Fruit fly (Drosophila melanogaster) whole organism, embryonic: ENCODE results near the gene Obp99b.
A peak's percentile ranks its signal among the peaks of the same experiment; 100 is the strongest.

Source experiments
- Asciz ChIP-seq: fragments of 200-800 bp; sonication (Bioruptor generic); optimal IDR thresholded peaks from 2 replicates; lab custom pipeline; 2017; ENCODE audit warnings: missing biosample characterization, mild to moderate bottlenecking, missing genetic modification characterization, missing genetic modification reagents
- B-H1 ChIP-seq: fragments of 200-800 bp; sonication (Bioruptor generic); IDR thresholded peaks from 3 replicates; pipeline ENCODE4 v1.3.6; 2022; ENCODE audit warnings: missing biosample characterization, missing genetic modification characterization
- CG10654 ChIP-seq: fragments of 200-800 bp; sonication (Bioruptor generic); optimal IDR thresholded peaks from 2 replicates; lab custom pipeline; 2016; ENCODE audit warnings: missing biosample characterization, missing genetic modification characterization
- CG11456 ChIP-seq: fragments of 200-800 bp; sonication (Bioruptor generic); IDR thresholded peaks from 3 replicates; pipeline ENCODE4 v1.3.6; 2022; ENCODE audit warnings: missing biosample characterization, missing genetic modification characterization
- CG11695 ChIP-seq: fragments of 200-800 bp; sonication (Bioruptor generic); IDR thresholded peaks from 3 replicates; pipeline ENCODE4 v1.3.6; 2022; ENCODE audit warnings: missing biosample characterization, missing genetic modification characterization
- CG1602 ChIP-seq: fragments of 200-800 bp; sonication (Bioruptor generic); optimal IDR thresholded peaks from 3 replicates; lab custom pipeline; 2016; ENCODE audit warnings: missing biosample characterization, missing genetic modification characterization
- CG1647 ChIP-seq: fragments of 200-800 bp; sonication (Bioruptor generic); optimal IDR thresholded peaks from 3 replicates; lab custom pipeline; 2016; ENCODE audit warnings: missing biosample characterization, missing genetic modification characterization
- CG17361 ChIP-seq: fragments of 200-800 bp; sonication (Bioruptor generic); IDR thresholded peaks from 3 replicates; pipeline ENCODE4 v1.3.6; 2022; ENCODE audit warnings: missing biosample characterization, missing genetic modification characterization
- CG17612 ChIP-seq: fragments of 200-800 bp; sonication (Bioruptor generic); IDR thresholded peaks from 2 replicates; pipeline ENCODE4 v1.3.6; 2022; ENCODE audit warnings: missing biosample characterization, missing genetic modification characterization
- CG18476 ChIP-seq: fragments of 200-800 bp; sonication (Bioruptor generic); optimal IDR thresholded peaks from 2 replicates; lab custom pipeline; 2016; ENCODE audit warnings: missing biosample characterization, mild to moderate bottlenecking, missing genetic modification characterization
- CG30403 ChIP-seq: fragments of 200-800 bp; sonication (Bioruptor generic); optimal IDR thresholded peaks from 3 replicates; lab custom pipeline; 2016; ENCODE audit warnings: missing biosample characterization, missing genetic modification characterization
- CG3407 ChIP-seq: fragments of 200-800 bp; sonication (Bioruptor generic); optimal IDR thresholded peaks from 2 replicates; lab custom pipeline; 2018; ENCODE audit warnings: missing biosample characterization, mild to moderate bottlenecking, missing genetic modification characterization
- CG3847 ChIP-seq: fragments of 200-800 bp; sonication (Bioruptor generic); IDR thresholded peaks from 2 replicates; pipeline ENCODE4 v1.3.6; 2022; ENCODE audit warnings: missing biosample characterization, missing genetic modification characterization
- CG42726 ChIP-seq: fragments of 200-800 bp; sonication (Bioruptor generic); IDR thresholded peaks from 2 replicates; pipeline ENCODE4 v1.3.6; 2022; ENCODE audit warnings: missing biosample characterization, missing genetic modification characterization; ENCODE audit not compliant: partially characterized antibody
- CG4360 ChIP-seq: fragments of 200-800 bp; sonication (Bioruptor generic); IDR thresholded peaks from 2 replicates; pipeline ENCODE4 v1.3.6; 2022; ENCODE audit warnings: missing biosample characterization, missing genetic modification characterization
- CG7786 ChIP-seq: fragments of 200-800 bp; sonication (Bioruptor generic); optimal IDR thresholded peaks from 2 replicates; lab custom pipeline; 2016; ENCODE audit warnings: missing biosample characterization, missing genetic modification characterization
- CG8478 ChIP-seq: fragments of >200 bp; optimal IDR thresholded peaks from 2 replicates; lab custom pipeline; 2018
- CG9727 ChIP-seq: fragments of 200-800 bp; sonication (Bioruptor generic); optimal IDR thresholded peaks from 3 replicates; lab custom pipeline; 2017; ENCODE audit warnings: missing biosample characterization, mild to moderate bottlenecking, missing genetic modification characterization
- Dip3 ChIP-seq: fragments of 200-800 bp; sonication (Bioruptor generic); optimal IDR thresholded peaks from 3 replicates; lab custom pipeline; 2016; ENCODE audit warnings: missing biosample characterization, missing genetic modification characterization
- Gug ChIP-seq: fragments of 200-800 bp; sonication (Bioruptor generic); IDR thresholded peaks from 4 replicates; pipeline ENCODE4 v1.3.6; 2022; ENCODE audit warnings: missing biosample characterization, missing genetic modification characterization
- H15 ChIP-seq: fragments of 200-800 bp; sonication (Bioruptor generic); IDR thresholded peaks from 3 replicates; pipeline ENCODE4 v1.3.6; 2022; ENCODE audit warnings: missing biosample characterization, missing genetic modification characterization
- H2.0 ChIP-seq: fragments of 200-800 bp; sonication (Bioruptor generic); IDR thresholded peaks from 2 replicates; pipeline ENCODE4 v1.3.6; 2022; ENCODE audit warnings: missing biosample characterization, missing genetic modification characterization
- Hr39 ChIP-seq: fragments of >200 bp; optimal IDR thresholded peaks from 2 replicates; lab custom pipeline; 2017
- MESR4 ChIP-seq: fragments of 200-800 bp; sonication (Bioruptor generic); optimal IDR thresholded peaks from 2 replicates; lab custom pipeline; 2018; ENCODE audit warnings: missing biosample characterization, mild to moderate bottlenecking, missing genetic modification characterization, moderate library complexity
- Nf-YA ChIP-seq: fragments of 200-800 bp; sonication (Bioruptor generic); IDR thresholded peaks from 2 replicates; pipeline ENCODE4 v1.3.6; 2022; ENCODE audit warnings: missing biosample characterization, missing genetic modification characterization
- Scr ChIP-seq: fragments of 200-800 bp; sonication (Bioruptor generic); IDR thresholded peaks from 2 replicates; pipeline ENCODE4 v1.3.6; 2022; ENCODE audit warnings: missing biosample characterization, missing genetic modification characterization; ENCODE audit not compliant: partially characterized antibody
- Sin3A ChIP-seq: fragments of >200 bp; optimal IDR thresholded peaks from 2 replicates; lab custom pipeline; 2018
- Tbp ChIP-seq: fragments of >200 bp; optimal IDR thresholded peaks from 2 replicates; lab custom pipeline; 2018; ENCODE audit warnings: missing biosample characterization, missing genetic modification characterization
- al ChIP-seq: fragments of 200-800 bp; sonication (Bioruptor generic); IDR thresholded peaks from 2 replicates; pipeline ENCODE4 v1.3.6; 2022; ENCODE audit warnings: missing biosample characterization, missing genetic modification characterization
- ato ChIP-seq: fragments of 200-800 bp; sonication (Bioruptor generic); IDR thresholded peaks from 2 replicates; pipeline ENCODE4 v1.3.6; 2022; ENCODE audit warnings: missing biosample characterization, missing genetic modification characterization; ENCODE audit not compliant: partially characterized antibody
- bab2 ChIP-seq: fragments of 200-800 bp; sonication (Bioruptor generic); optimal IDR thresholded peaks from 2 replicates; lab custom pipeline; 2016; ENCODE audit warnings: missing biosample characterization, missing genetic modification characterization
- bcd ChIP-seq: fragments of 200-800 bp; sonication (Bioruptor generic); optimal IDR thresholded peaks from 2 replicates; lab custom pipeline; 2017; ENCODE audit warnings: missing biosample characterization, mild to moderate bottlenecking, missing genetic modification characterization
- bsh ChIP-seq, 2 experiments: fragments of 200-800 bp; sonication (Bioruptor generic); optimal IDR thresholded peaks; 2 replicates each; lab custom pipeline; 2017 to 2018; ENCODE audit warnings: mild to moderate bottlenecking in 2 of 2, missing biosample characterization in 2 of 2, missing genetic modification characterization in 2 of 2, moderate library complexity in 1 of 2
- cg ChIP-seq: fragments of 200-800 bp; sonication (Bioruptor generic); optimal IDR thresholded peaks from 3 replicates; lab custom pipeline; 2019; ENCODE audit warnings: missing biosample characterization, mild to moderate bottlenecking, missing genetic modification characterization, moderate library complexity
- corto ChIP-seq: fragments of 200-800 bp; sonication (Bioruptor generic); optimal IDR thresholded peaks from 2 replicates; lab custom pipeline; 2016; ENCODE audit warnings: missing biosample characterization, mild to moderate bottlenecking, missing genetic modification characterization, moderate library complexity
- crp ChIP-seq, 2 experiments: fragments of 200-800 bp; sonication (Bioruptor generic); optimal IDR thresholded peaks; 2 replicates in 1 of 2; 3 replicates in 1 of 2; lab custom pipeline; 2017; ENCODE audit warnings: missing biosample characterization in 2 of 2, missing genetic modification characterization in 2 of 2, mild to moderate bottlenecking in 1 of 2, moderate library complexity in 1 of 2
- dan ChIP-seq: fragments of 200-800 bp; sonication (Bioruptor generic); IDR thresholded peaks from 2 replicates; pipeline ENCODE4 v1.3.6; 2022; ENCODE audit warnings: missing biosample characterization, missing genetic modification characterization
- dati ChIP-seq: fragments of 200-800 bp; sonication (Bioruptor generic); IDR thresholded peaks from 2 replicates; pipeline ENCODE4 v1.3.6; 2022; ENCODE audit warnings: missing biosample characterization, missing genetic modification characterization
- fd96Cb ChIP-seq: fragments of 200-800 bp; sonication (Bioruptor generic); optimal IDR thresholded peaks from 2 replicates; lab custom pipeline; 2018; ENCODE audit warnings: missing biosample characterization, mild to moderate bottlenecking, missing genetic modification characterization, moderate library complexity
- gfzf ChIP-seq: fragments of 200-800 bp; sonication (Bioruptor generic); optimal IDR thresholded peaks from 2 replicates; lab custom pipeline; 2016; ENCODE audit warnings: missing biosample characterization, mild to moderate bottlenecking, missing genetic modification characterization, moderate library complexity
- insv ChIP-seq, 2 experiments: fragments of 200-800 bp; sonication (Bioruptor generic); optimal IDR thresholded peaks; 3 replicates each; lab custom pipeline; 2016 to 2018; ENCODE audit warnings: missing biosample characterization in 2 of 2, missing genetic modification characterization in 2 of 2
- klu ChIP-seq: fragments of 200-800 bp; sonication (Bioruptor generic); IDR thresholded peaks from 2 replicates; pipeline ENCODE4 v1.3.6; 2022; ENCODE audit warnings: missing biosample characterization, missing genetic modification characterization
- kni ChIP-seq: fragments of 200-800 bp; sonication (Bioruptor generic); optimal IDR thresholded peaks from 3 replicates; lab custom pipeline; 2017; ENCODE audit warnings: mild to moderate bottlenecking, missing biosample characterization, missing genetic modification reagents, missing genetic modification characterization
- mirr ChIP-seq: fragments of 200-800 bp; sonication (Bioruptor generic); optimal IDR thresholded peaks from 3 replicates; lab custom pipeline; 2018; ENCODE audit warnings: missing biosample characterization, mild to moderate bottlenecking, missing genetic modification characterization
- onecut ChIP-seq: fragments of 200-800 bp; sonication (Bioruptor generic); IDR thresholded peaks from 2 replicates; pipeline ENCODE4 v1.3.6; 2022; ENCODE audit warnings: missing biosample characterization, missing genetic modification characterization
- pho ChIP-seq: fragments of 200-800 bp; sonication (Bioruptor generic); optimal IDR thresholded peaks from 2 replicates; lab custom pipeline; 2016; ENCODE audit warnings: missing biosample characterization, missing genetic modification characterization
- prd ChIP-seq, 3 experiments: fragments of >200 bp in 2 of 3; fragments of 200-800 bp in 1 of 3; sonication (Bioruptor generic) in 1 of 3; optimal IDR thresholded peaks in 2 of 3; IDR thresholded peaks in 1 of 3; 2 replicates in 2 of 3; 3 replicates in 1 of 3; pipeline versions ENCODE4 v1.3.6 to Lab custom; 2017 to 2022; ENCODE audit warnings: missing biosample characterization in 1 of 3, missing genetic modification characterization in 1 of 3
- sd ChIP-seq: fragments of 200-800 bp; sonication (Bioruptor generic); optimal IDR thresholded peaks from 3 replicates; lab custom pipeline; 2018; ENCODE audit warnings: missing biosample characterization, mild to moderate bottlenecking, missing genetic modification characterization, moderate library complexity
- sr ChIP-seq: fragments of 200-800 bp; sonication (Bioruptor generic); IDR thresholded peaks from 3 replicates; pipeline ENCODE4 v1.3.6; 2022; ENCODE audit warnings: missing biosample characterization, missing genetic modification characterization
- usp ChIP-seq: fragments of >200 bp; optimal IDR thresholded peaks from 2 replicates; lab custom pipeline; 2017; ENCODE audit warnings: missing biosample characterization, missing genetic modification characterization
- vfl ChIP-seq: fragments of 200-800 bp; sonication (Bioruptor generic); optimal IDR thresholded peaks from 2 replicates; lab custom pipeline; 2016; ENCODE audit warnings: missing biosample characterization, missing genetic modification characterization

Gene Obp99b

dm6 chr3R:29749304-29750066 is 32.8 kb upstream of the Obp99b start (continued):
- TF ChIP-seq vfl (GFP tag; lab: Kevin White, UChicago) (no peak), CG4360 (GFP tag; lab: Robert Waterston, UW) (peak; percentile 90), CG7786 (GFP tag; lab: Kevin White, UChicago) (no peak), sr (GFP tag; lab: Robert Waterston, UW) (no peak), CG8478 (peak; percentile 95), CG1602 (GFP tag; lab: Kevin White, UChicago) (no peak), CG42726 (GFP tag; lab: Robert Waterston, UW) (no peak), gfzf (GFP tag; lab: Kevin White, UChicago) (no peak), Sin3A (lab: Kevin White, UChicago) (no peak), CG11456 (GFP tag; lab: Robert Waterston, UW) (no peak), CG10654 (GFP tag; lab: Kevin White, UChicago) (no peak), CG11695 (GFP tag; lab: Robert Waterston, UW) (no peak), sd (tag; lab: Kevin White, UChicago) (no peak), bcd (GFP tag; lab: Kevin White, UChicago) (no peak), dan (no peak), al (GFP tag; lab: Robert Waterston, UW) (no peak), fd96Cb (no peak), bab2 (GFP tag; lab: Kevin White, UChicago) (no peak), Nf-YA (GFP tag; lab: Robert Waterston, UW) (no peak), Gug (GFP tag; lab: Robert Waterston, UW) (no peak), CG3847 (GFP tag; lab: Robert Waterston, UW) (no peak), kni (GFP tag; lab: Kevin White, UChicago) (no peak), crp (GFP tag; optimal IDR thresholded peaks at IDR 0.05; lab: Kevin White, UChicago) (no peak), ato (GFP tag; lab: Robert Waterston, UW) (no peak), CG1647 (GFP tag; lab: Kevin White, UChicago) (no peak), MESR4 (peak; percentile 88), klu (GFP tag; lab: Robert Waterston, UW) (no peak), Tbp (GFP tag; lab: Kevin White, UChicago) (no peak), corto (no peak), CG17612 (GFP tag; lab: Robert Waterston, UW) (no peak), H15 (GFP tag; lab: Robert Waterston, UW) (no peak), Scr (GFP tag; lab: Robert Waterston, UW) (peak; percentile 50; the same call in 1 of the 2 replicates), cg (GFP tag; lab: Kevin White, UChicago) (peak; percentile 95), B-H1 (no peak), CG3407 (GFP tag; lab: Kevin White, UChicago) (no peak), usp (GFP tag; lab: Kevin White, UChicago) (no peak), Asciz (GFP tag; lab: Kevin White, UChicago) (no peak), H2.0 (no peak), dati (GFP tag; lab: Robert Waterston, UW) (no peak), CG17361 (GFP tag; lab: Robert Waterston, UW) (no peak), insv (GFP tag; optimal IDR thresholded peaks at IDR 0.05; lab: Kevin White, UChicago) (no peak), prd (optimal IDR thresholded peaks at IDR 0.05; lab: Kevin White, UChicago) (no peak), prd (GFP tag; IDR thresholded peaks at IDR 0.05; lab: Robert Waterston, UW) (no peak), onecut (GFP tag; lab: Robert Waterston, UW) (no peak), CG9727 (GFP tag; lab: Kevin White, UChicago) (no peak), CG30403 (GFP tag; lab: Kevin White, UChicago) (no peak), pho (GFP tag; lab: Kevin White, UChicago) (no peak), Hr39 (lab: Kevin White, UChicago) (peak; percentile 99), mirr (GFP tag; lab: Kevin White, UChicago) (no peak), bsh (GFP tag; optimal IDR thresholded peaks at IDR 0.05; lab: Kevin White, UChicago) (no peak), CG18476 (GFP tag; lab: Kevin White, UChicago) (no peak), Dip3 (GFP tag; lab: Kevin White, UChicago) (no peak)
